Worm (Caenorhabditis elegans): Measurements from ENCODE around the gene mfsd-8.
"Not testable (repeated sequence)": the region's sequence is repeated elsewhere in the genome, so short reads cannot be mapped to it uniquely, and the experiment has no call there.

The mfsd-8 gene

DNA sequence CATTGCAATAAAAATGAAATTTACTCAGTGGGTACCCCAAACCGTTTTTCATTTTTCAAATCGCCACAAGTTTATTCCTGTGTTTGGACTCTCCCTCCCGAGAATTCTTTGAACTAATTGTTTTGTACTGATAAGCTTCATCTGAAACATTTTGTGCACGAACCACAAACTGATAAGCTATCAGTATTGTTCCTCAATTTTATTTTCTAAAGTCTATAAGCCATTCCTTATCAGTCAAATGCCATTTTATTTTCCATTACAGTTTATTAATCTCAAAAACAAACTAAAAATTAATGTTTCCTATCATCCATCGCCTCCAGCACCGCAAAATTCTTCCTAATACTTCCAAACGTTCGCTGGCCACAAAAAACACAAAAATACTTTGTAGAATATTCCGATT is 28.4 kb upstream of the mfsd-8 start (continued):
- TF ChIP-seq nhr-76 (tag; optimal IDR thresholded peaks at IDR 0.05): no peak

DNA sequence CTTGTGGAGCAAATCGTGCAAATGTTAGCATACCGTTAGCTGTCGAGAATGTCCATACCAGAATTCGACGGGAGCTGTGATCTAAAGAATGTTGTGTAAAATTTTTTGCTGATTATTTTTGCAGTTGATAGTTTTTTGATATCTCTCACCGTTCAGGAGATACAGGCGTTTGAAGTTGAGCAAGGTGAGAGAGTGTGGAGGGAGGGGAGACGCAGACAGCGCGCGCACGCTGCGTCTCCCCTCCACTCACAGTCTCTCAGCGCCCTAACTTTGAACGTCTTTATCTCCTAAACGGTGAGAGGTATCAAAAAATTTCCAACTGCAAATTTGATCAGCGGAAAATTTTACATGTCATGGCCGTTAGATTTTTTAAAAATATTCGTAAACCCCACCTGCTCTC is 27.1 kb upstream of the mfsd-8 start:
- TF ChIP-seq unc-39 (tag; optimal IDR thresholded peaks at IDR 0.05) (no peak), sea-2 (GFP tag; optimal IDR thresholded peaks at IDR 0.05) (no peak), hmg-11 (tag; optimal IDR thresholded peaks at IDR 0.05) (no peak), mdl-1 (tag; optimal IDR thresholded peaks at IDR 0.05) (no peak), R02D3.7 (tag; optimal IDR thresholded peaks at IDR 0.05) (no peak), egl-27 (tag; optimal IDR thresholded peaks at IDR 0.05) (no peak), nhr-43 (tag; optimal IDR thresholded peaks at IDR 0.05; ENCODE audit: poor library complexity, severe bottlenecking) (no peak), nhr-237 (tag; optimal IDR thresholded peaks at IDR 0.05) (no peak), elt-3 (tag; optimal IDR thresholded peaks at IDR 0.05) (no peak), ztf-11 (tag; optimal IDR thresholded peaks at IDR 0.05) (no peak), aly-2 (tag; optimal IDR thresholded peaks at IDR 0.05) (no peak), elt-2 (tag; optimal IDR thresholded peaks at IDR 0.05) (no peak), nhr-77 (tag; optimal IDR thresholded peaks at IDR 0.05) (no peak), daf-12 (tag; optimal IDR thresholded peaks at IDR 0.05) (no peak), ceh-82 (tag; optimal IDR thresholded peaks at IDR 0.05) (no peak), skn-1 (tag; optimal IDR thresholded peaks at IDR 0.05) (no peak), fkh-10 (GFP tag; optimal IDR thresholded peaks at IDR 0.05) (no peak)

DNA sequence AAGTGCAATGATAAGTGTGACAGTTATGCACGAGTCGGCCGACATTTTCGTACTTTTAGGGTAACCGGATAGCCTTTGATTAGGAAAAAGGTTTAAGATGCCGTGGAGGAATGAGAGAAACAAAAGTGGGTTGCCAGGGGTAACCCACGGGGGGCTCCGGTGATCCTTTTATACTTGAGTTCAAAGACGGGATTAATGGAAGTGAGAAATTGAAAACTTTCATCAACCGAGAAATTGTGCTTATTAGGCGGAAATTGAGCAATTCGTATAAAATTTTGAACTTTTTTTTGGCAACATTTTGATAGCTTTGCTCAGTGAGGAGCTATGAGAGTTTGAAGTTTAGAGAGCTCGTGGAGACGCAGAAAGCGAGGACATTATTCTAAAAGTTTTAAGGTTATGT is 26.5 kb upstream of the mfsd-8 start, which contains the start of gene Y53G8AM.4:
Gene Y53G8AM.4 (minus strand): TSS at position 101 of the 400 bp plus-strand sequence.
- no peak for TF ChIP-seq daf-12 (tag; optimal IDR thresholded peaks at IDR 0.05)

DNA sequence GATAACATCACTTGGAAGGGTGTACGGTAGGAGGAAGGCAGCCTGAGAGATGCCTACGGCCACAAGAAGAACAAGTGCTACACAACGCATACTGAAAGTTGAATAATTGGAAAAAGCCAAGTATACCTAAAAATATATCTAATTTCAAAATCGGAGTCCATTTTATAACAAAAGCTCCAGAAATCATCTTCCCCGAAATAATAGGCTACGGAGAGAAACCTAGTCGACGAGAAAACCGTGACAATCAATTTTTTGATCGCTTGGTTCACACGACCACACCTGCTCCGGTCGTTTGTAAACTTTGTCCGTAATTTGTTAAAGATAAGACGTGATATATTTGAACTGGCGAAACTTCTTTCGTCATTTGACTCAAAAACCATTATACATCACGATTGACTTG is 23.8 kb upstream of the mfsd-8 start, which contains the start of gene nspg-7.2:
Gene nspg-7.2 (minus strand): TSS at position 101 of the 400 bp plus-strand sequence.
- TF ChIP-seq ceh-82 (tag; optimal IDR thresholded peaks at IDR 0.05) (no peak), egl-27 (tag; optimal IDR thresholded peaks at IDR 0.05) (no peak), nhr-11 (tag; optimal IDR thresholded peaks at IDR 0.05) (no peak), ztf-4 (tag; optimal IDR thresholded peaks at IDR 0.05) (no peak), snpc-4 (tag; optimal IDR thresholded peaks at IDR 0.05) (no peak), ama-1 (optimal IDR thresholded peaks at IDR 0.05) (no peak), lin-15B (tag; optimal IDR thresholded peaks at IDR 0.05) (no peak), daf-12 (tag; optimal IDR thresholded peaks at IDR 0.05) (no peak), nhr-77 (tag; optimal IDR thresholded peaks at IDR 0.05) (no peak), tbx-2 (tag; optimal IDR thresholded peaks at IDR 0.05) (no peak), fkh-2 (tag; optimal IDR thresholded peaks at IDR 0.05) (no peak), mdl-1 (tag; optimal IDR thresholded peaks at IDR 0.05) (no peak), nhr-25 (tag; optimal IDR thresholded peaks at IDR 0.05) (no peak), elt-2 (tag; optimal IDR thresholded peaks at IDR 0.05) (no peak), R02D3.7 (tag; optimal IDR thresholded peaks at IDR 0.05) (no peak), egl-5 (tag; optimal IDR thresholded peaks at IDR 0.05) (no peak), ceh-28 (tag; optimal IDR thresholded peaks at IDR 0.05) (no peak), eor-1 (tag; optimal IDR thresholded peaks at IDR 0.05) (no peak), nhr-12 (tag; optimal IDR thresholded peaks at IDR 0.05) (no peak), fos-1 (tag; optimal IDR thresholded peaks at IDR 0.05) (no peak)

DNA sequence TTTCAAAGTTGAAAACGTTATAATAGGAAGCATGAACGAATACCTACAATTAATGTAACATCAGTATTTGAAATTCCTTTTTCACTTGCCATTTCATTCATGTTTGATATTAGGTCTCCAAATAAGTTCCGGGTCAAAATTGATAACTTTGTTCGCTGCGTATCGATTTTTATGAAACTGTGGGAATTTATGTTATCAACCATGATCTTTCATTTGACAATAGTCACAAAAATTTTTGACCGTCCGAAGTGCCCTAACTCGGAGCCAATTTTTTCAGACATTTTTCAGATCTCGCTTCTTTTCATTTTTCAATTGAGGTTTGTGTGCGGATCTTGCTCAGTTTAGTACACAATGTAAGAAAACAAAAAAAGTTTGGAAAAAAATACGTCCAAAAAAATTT is 22.4 kb upstream of the mfsd-8 start, which contains the start of gene Y53G8AM.6:
Gene Y53G8AM.6 (minus strand): TSS at position 101 of the 400 bp plus-strand sequence.
- TF ChIP-seq snpc-4 (tag; optimal IDR thresholded peaks at IDR 0.05); nfya-1 (tag; optimal IDR thresholded peaks at IDR 0.05; ENCODE audit: insufficient read depth); ama-1 (optimal IDR thresholded peaks at IDR 0.05): not testable (repeated sequence)

DNA sequence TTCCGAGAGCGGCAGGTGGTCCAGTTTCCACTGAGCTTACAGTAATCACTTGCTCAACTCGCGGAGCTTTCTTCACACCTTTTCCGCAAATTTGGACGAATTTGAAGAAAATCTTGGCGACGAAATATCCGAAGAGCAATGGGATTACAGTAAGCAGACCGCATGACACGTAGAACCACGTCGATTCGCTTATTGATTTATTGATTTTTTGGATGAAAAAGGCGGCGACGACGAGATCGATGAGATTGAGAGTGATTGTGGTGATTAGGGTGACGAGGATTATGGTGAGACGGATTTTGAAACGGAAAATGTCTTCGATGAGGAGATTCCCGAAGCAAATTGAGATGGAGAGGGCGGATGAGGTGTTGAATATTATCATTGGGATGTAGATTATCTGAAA is 18.4 kb upstream of the mfsd-8 start:
- TF ChIP-seq hmg-11 (tag; optimal IDR thresholded peaks at IDR 0.05) (no peak), nfya-1 (tag; optimal IDR thresholded peaks at IDR 0.05; ENCODE audit: insufficient read depth) (no peak), nhr-28 (tag; optimal IDR thresholded peaks at IDR 0.05) (no peak), lsy-12 (tag; optimal IDR thresholded peaks at IDR 0.05) (no peak), ceh-28 (tag; optimal IDR thresholded peaks at IDR 0.05) (peak; percentile 64), nhr-23 (tag; optimal IDR thresholded peaks at IDR 0.05) (no peak)
